Worm (Caenorhabditis elegans) whole organism, late embryonic: ENCODE measurements around the gene ckb-1.

Source experiments
- C08G9.2 ChIP-seq: sonication (generic microtip); optimal IDR thresholded peaks from 2 replicates; lab custom pipeline; 2016; ENCODE audit warnings: mild to moderate bottlenecking, missing genetic modification characterization, moderate library complexity, missing compliant biosample characterization
- F13H6.1 ChIP-seq: sonication (generic microtip); optimal IDR thresholded peaks from 2 replicates; lab custom pipeline; 2016; ENCODE audit warnings: missing genetic modification characterization, missing compliant biosample characterization
- K02D7.2 ChIP-seq: sonication (generic microtip); optimal IDR thresholded peaks from 2 replicates; lab custom pipeline; 2017; ENCODE audit warnings: mild to moderate bottlenecking, missing genetic modification characterization, missing compliant biosample characterization
- K09A11.1 ChIP-seq: sonication (generic microtip); optimal IDR thresholded peaks from 2 replicates; lab custom pipeline; 2017; ENCODE audit warnings: antibody characterized with exemption, mild to moderate bottlenecking, missing genetic modification characterization, missing compliant biosample characterization; ENCODE audit not compliant: insufficient read depth
- T23F11.4 ChIP-seq: fragments of 200-800 bp; sonication (Bioruptor generic); optimal IDR thresholded peaks from 2 replicates; lab custom pipeline; 2018; ENCODE audit warnings: mild to moderate bottlenecking, missing genetic modification characterization, missing compliant biosample characterization
- Y22D7AL.16 ChIP-seq: sonication (generic microtip); optimal IDR thresholded peaks from 2 replicates; lab custom pipeline; 2016; ENCODE audit warnings: missing genetic modification characterization, missing compliant biosample characterization
- ama-1 ChIP-seq: fragments of 150-350 bp; optimal IDR thresholded peaks from 2 replicates; lab custom pipeline; 2014
- ceh-18 ChIP-seq: sonication (generic microtip); optimal IDR thresholded peaks from 2 replicates; lab custom pipeline; 2016; ENCODE audit warnings: missing genetic modification characterization, missing compliant biosample characterization
- ceh-19 ChIP-seq: fragments of 200-800 bp; sonication (Bioruptor generic); optimal IDR thresholded peaks from 2 replicates; lab custom pipeline; 2018; ENCODE audit warnings: mild to moderate bottlenecking, missing genetic modification characterization, missing compliant biosample characterization
- ceh-2 ChIP-seq: sonication (generic microtip); optimal IDR thresholded peaks from 2 replicates; lab custom pipeline; 2016; ENCODE audit warnings: missing genotype, missing genetic modification characterization, missing compliant biosample characterization
- ceh-24 ChIP-seq: sonication (generic microtip); optimal IDR thresholded peaks from 2 replicates; lab custom pipeline; 2016; ENCODE audit warnings: mild to moderate bottlenecking, missing genetic modification characterization, missing compliant biosample characterization
- ceh-30 ChIP-seq: fragments of 150-350 bp; optimal IDR thresholded peaks from 2 replicates; lab custom pipeline; 2014; ENCODE audit warnings: missing biosample characterization, missing genetic modification characterization
- ceh-34 ChIP-seq: sonication (generic microtip); optimal IDR thresholded peaks from 2 replicates; lab custom pipeline; 2016; ENCODE audit warnings: mild to moderate bottlenecking, missing genetic modification characterization, missing compliant biosample characterization
- ceh-48 ChIP-seq: sonication (generic microtip); optimal IDR thresholded peaks from 2 replicates; lab custom pipeline; 2016; ENCODE audit warnings: missing genetic modification characterization, inconsistent platforms, missing compliant biosample characterization
- ceh-9 ChIP-seq: sonication (generic microtip); optimal IDR thresholded peaks from 2 replicates; lab custom pipeline; 2016; ENCODE audit warnings: mild to moderate bottlenecking, missing genetic modification characterization, inconsistent platforms, missing compliant biosample characterization
- che-1 ChIP-seq: sonication (generic microtip); optimal IDR thresholded peaks from 2 replicates; lab custom pipeline; 2016; ENCODE audit warnings: mild to moderate bottlenecking, missing genetic modification characterization, missing compliant biosample characterization
- dmd-4 ChIP-seq: sonication (generic microtip); optimal IDR thresholded peaks from 2 replicates; lab custom pipeline; 2016; ENCODE audit warnings: borderline replicate concordance, missing genetic modification characterization, missing compliant biosample characterization
- elt-2 ChIP-seq: sonication (generic microtip); optimal IDR thresholded peaks from 2 replicates; lab custom pipeline; 2016; ENCODE audit warnings: missing genetic modification reagents, missing genetic modification characterization, missing compliant biosample characterization
- ets-4 ChIP-seq: sonication (generic microtip); optimal IDR thresholded peaks from 2 replicates; lab custom pipeline; 2016; ENCODE audit warnings: missing genetic modification characterization, missing compliant biosample characterization
- eyg-1 ChIP-seq: sonication (generic microtip); optimal IDR thresholded peaks from 2 replicates; lab custom pipeline; 2016; ENCODE audit warnings: missing genotype, missing genetic modification characterization, missing compliant biosample characterization
- fax-1 ChIP-seq: sonication (generic microtip); optimal IDR thresholded peaks from 2 replicates; lab custom pipeline; 2016; ENCODE audit warnings: missing genotype, missing genetic modification characterization, missing compliant biosample characterization
- fkh-6 ChIP-seq: sonication (generic microtip); optimal IDR thresholded peaks from 2 replicates; lab custom pipeline; 2016; ENCODE audit warnings: missing genetic modification characterization, missing compliant biosample characterization
- gmeb-2 ChIP-seq: sonication (generic microtip); optimal IDR thresholded peaks from 2 replicates; lab custom pipeline; 2016; ENCODE audit warnings: missing genetic modification characterization, inconsistent platforms, missing compliant biosample characterization
- hlh-13 ChIP-seq: fragments of 200-800 bp; sonication (Bioruptor generic); optimal IDR thresholded peaks from 2 replicates; lab custom pipeline; 2018; ENCODE audit warnings: mild to moderate bottlenecking, missing genetic modification characterization, missing compliant biosample characterization
- hlh-30 ChIP-seq: sonication (generic microtip); optimal IDR thresholded peaks from 2 replicates; lab custom pipeline; 2017; ENCODE audit warnings: antibody characterized with exemption, missing genetic modification characterization, missing compliant biosample characterization; ENCODE audit not compliant: insufficient read depth
- hlh-6 ChIP-seq: sonication (generic microtip); optimal IDR thresholded peaks from 2 replicates; lab custom pipeline; 2016; ENCODE audit warnings: missing genotype, missing genetic modification characterization, missing compliant biosample characterization
- lim-6 ChIP-seq: sonication (generic microtip); optimal IDR thresholded peaks from 2 replicates; lab custom pipeline; 2016; ENCODE audit warnings: missing genetic modification characterization, missing compliant biosample characterization
- lin-11 ChIP-seq: fragments of 200-800 bp; sonication (Bioruptor generic); optimal IDR thresholded peaks from 2 replicates; lab custom pipeline; 2018; ENCODE audit warnings: mild to moderate bottlenecking, missing genetic modification characterization, missing compliant biosample characterization
- madf-2 ChIP-seq: sonication (generic microtip); optimal IDR thresholded peaks from 2 replicates; lab custom pipeline; 2017; ENCODE audit warnings: missing genetic modification characterization, missing compliant biosample characterization
- nhr-232 ChIP-seq: sonication (generic microtip); optimal IDR thresholded peaks from 2 replicates; lab custom pipeline; 2016; ENCODE audit warnings: missing genetic modification characterization, missing compliant biosample characterization
- npax-4 ChIP-seq: sonication (generic microtip); optimal IDR thresholded peaks from 2 replicates; lab custom pipeline; 2016; ENCODE audit warnings: missing genetic modification characterization, missing compliant biosample characterization
- pat-9 ChIP-seq: fragments of 200-800 bp; sonication (Bioruptor generic); optimal IDR thresholded peaks from 2 replicates; lab custom pipeline; 2018; ENCODE audit warnings: mild to moderate bottlenecking, missing genetic modification characterization, moderate library complexity, missing compliant biosample characterization
- pha-2 ChIP-seq: sonication (generic microtip); optimal IDR thresholded peaks from 2 replicates; lab custom pipeline; 2017; ENCODE audit warnings: mild to moderate bottlenecking, missing genetic modification characterization, missing compliant biosample characterization
- pha-4 ChIP-seq: fragments of 150-350 bp; optimal IDR thresholded peaks from 2 replicates; lab custom pipeline; 2018; ENCODE audit warnings: missing biosample characterization, missing genetic modification reagents, missing genetic modification characterization
- pqm-1 ChIP-seq: sonication (generic microtip); optimal IDR thresholded peaks from 2 replicates; lab custom pipeline; 2016; ENCODE audit warnings: missing genetic modification characterization, missing compliant biosample characterization
- rnt-1 ChIP-seq: sonication (generic microtip); optimal IDR thresholded peaks from 2 replicates; lab custom pipeline; 2016; ENCODE audit warnings: missing genetic modification characterization, missing compliant biosample characterization
- sox-2 ChIP-seq: fragments of 200-800 bp; sonication (Bioruptor generic); IDR thresholded peaks from 2 replicates; pipeline ENCODE4 v1.3.6; 2022; ENCODE audit warnings: missing genetic modification reagents, missing genetic modification characterization, missing compliant biosample characterization
- syd-9 ChIP-seq: sonication (generic microtip); optimal IDR thresholded peaks from 2 replicates; lab custom pipeline; 2016; ENCODE audit warnings: mild to moderate bottlenecking, missing genetic modification characterization, moderate library complexity, missing compliant biosample characterization
- tbx-2 ChIP-seq: sonication (generic microtip); optimal IDR thresholded peaks from 2 replicates; lab custom pipeline; 2016; ENCODE audit warnings: missing genetic modification characterization, missing compliant biosample characterization
- tbx-7 ChIP-seq: sonication (generic microtip); optimal IDR thresholded peaks from 2 replicates; lab custom pipeline; 2016; ENCODE audit warnings: missing genotype, missing genetic modification characterization, missing compliant biosample characterization
- unc-86 ChIP-seq: sonication (generic microtip); optimal IDR thresholded peaks from 2 replicates; lab custom pipeline; 2016; ENCODE audit warnings: missing genetic modification characterization, missing compliant biosample characterization
- zip-5 ChIP-seq: sonication (generic microtip); optimal IDR thresholded peaks from 2 replicates; lab custom pipeline; 2016; ENCODE audit warnings: missing genetic modification characterization, missing compliant biosample characterization
- ztf-16 ChIP-seq: sonication (generic microtip); optimal IDR thresholded peaks from 2 replicates; lab custom pipeline; 2017; ENCODE audit warnings: missing genetic modification characterization, missing compliant biosample characterization

The ckb-1 gene

DNA sequence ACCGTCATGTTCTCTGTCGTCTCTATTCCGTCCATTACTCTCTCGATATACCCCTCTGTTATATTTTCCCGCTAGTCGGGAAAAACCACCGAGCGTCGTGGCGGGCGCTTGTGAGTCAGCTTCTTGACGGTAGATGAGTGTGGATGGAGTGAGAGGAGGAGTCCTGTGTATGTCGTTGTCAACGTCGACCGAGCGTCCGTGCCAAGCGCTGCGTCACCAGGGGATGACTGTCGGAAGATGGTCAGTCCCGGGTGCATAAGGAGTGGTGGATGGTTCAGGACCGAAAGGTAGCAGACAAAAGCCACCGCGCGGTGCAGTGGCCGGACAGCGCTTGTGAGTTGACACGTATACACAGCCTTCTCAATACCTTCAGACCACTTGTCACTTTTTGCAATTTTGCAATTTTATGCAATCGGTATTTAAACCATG lies 4.3 kb downstream of the ckb-1 start (continued):
- TF ChIP-seq gmeb-2 (tag; lab: Kevin White, UChicago), result peak; percentile 52
- TF ChIP-seq eyg-1 (tag; lab: Kevin White, UChicago), result peak; percentile 44
- peak; percentile 69 for TF ChIP-seq ceh-18 (tag; lab: Kevin White, UChicago)
- TF ChIP-seq K02D7.2, result peak; percentile 44

DNA sequence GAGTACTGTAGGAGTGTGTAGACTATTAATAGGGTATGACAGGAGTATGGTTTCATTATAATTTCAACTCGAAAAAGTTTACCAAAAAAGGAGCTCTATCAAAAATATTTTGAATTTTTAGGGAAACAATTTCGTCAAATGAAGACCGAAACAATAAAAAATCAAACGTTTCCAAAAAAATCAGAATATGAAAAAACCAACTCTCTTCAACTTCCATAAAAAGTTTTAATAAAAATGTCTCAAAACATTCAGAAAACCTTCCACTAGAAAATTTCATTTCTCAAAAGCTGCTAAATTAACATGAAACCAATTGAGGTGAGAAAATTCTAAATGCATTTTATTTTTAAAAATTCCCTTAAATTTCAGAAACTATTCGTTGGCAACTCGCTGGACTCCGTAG lies 5.5 kb downstream of the ckb-1 start, which contains the start of gene ckb-3:
Gene ckb-3 (plus strand): TSS at position 301 of the 400 bp plus-strand sequence.
- no peak for TF ChIP-seq hlh-30
- TF ChIP-seq unc-86 (tag; lab: Kevin White, UChicago), result no peak
- no peak for TF ChIP-seq lim-6 (tag; lab: Kevin White, UChicago)
- TF ChIP-seq pqm-1, result no peak
- TF ChIP-seq hlh-6 (tag; lab: Kevin White, UChicago), result no peak

DNA sequence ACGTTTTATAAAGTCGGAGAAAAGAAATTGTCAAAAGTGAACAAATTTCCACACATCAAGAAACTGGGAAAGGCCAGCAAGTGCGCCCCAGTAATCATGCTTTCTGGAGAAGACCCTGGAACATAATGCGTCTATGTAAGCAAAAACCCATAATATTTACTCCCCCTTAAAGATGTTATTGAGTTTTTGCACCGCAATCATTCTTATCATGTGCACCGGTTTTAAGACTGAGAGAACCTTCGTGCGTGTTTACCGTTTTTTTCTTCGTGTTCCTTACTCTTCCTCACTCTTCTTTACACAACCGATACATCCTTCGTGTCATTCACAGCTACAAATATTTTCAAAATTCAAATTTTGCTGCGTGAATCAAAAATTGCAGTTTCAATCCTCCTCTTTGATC lies 7.8 kb downstream of the ckb-1 start:
- no peak for TF ChIP-seq hlh-13 (GFP tag; lab: Kevin White, UChicago)
- no peak for TF ChIP-seq che-1 (tag; lab: Kevin White, UChicago)
- TF ChIP-seq tbx-7 (tag; lab: Kevin White, UChicago), result no peak
- no peak for TF ChIP-seq pha-4 (tag; lab: Kevin White, UChicago)
- TF ChIP-seq npax-4 (tag; lab: Kevin White, UChicago), result no peak
- no peak for TF ChIP-seq gmeb-2 (tag; lab: Kevin White, UChicago)
- TF ChIP-seq ceh-2 (tag; lab: Kevin White, UChicago), result no peak
- TF ChIP-seq madf-2 (tag; lab: Kevin White, UChicago), result no peak
- no peak for TF ChIP-seq K02D7.2
- no peak for TF ChIP-seq pha-2
- no peak for TF ChIP-seq fax-1 (tag; lab: Kevin White, UChicago)
- TF ChIP-seq zip-5, result no peak
- TF ChIP-seq ama-1 (lab: Kevin White, UChicago), result no peak
- no peak for TF ChIP-seq elt-2 (tag; lab: Kevin White, UChicago)
- no peak for TF ChIP-seq rnt-1 (tag; lab: Kevin White, UChicago)
- no peak for TF ChIP-seq eyg-1 (tag; lab: Kevin White, UChicago)
- no peak for TF ChIP-seq ceh-30 (tag; lab: Kevin White, UChicago)
- TF ChIP-seq ztf-16 (tag; lab: Kevin White, UChicago), result no peak
- TF ChIP-seq pat-9 (tag; lab: Kevin White, UChicago), result no peak
- TF ChIP-seq, all 69 proteins: peak for 0

DNA sequence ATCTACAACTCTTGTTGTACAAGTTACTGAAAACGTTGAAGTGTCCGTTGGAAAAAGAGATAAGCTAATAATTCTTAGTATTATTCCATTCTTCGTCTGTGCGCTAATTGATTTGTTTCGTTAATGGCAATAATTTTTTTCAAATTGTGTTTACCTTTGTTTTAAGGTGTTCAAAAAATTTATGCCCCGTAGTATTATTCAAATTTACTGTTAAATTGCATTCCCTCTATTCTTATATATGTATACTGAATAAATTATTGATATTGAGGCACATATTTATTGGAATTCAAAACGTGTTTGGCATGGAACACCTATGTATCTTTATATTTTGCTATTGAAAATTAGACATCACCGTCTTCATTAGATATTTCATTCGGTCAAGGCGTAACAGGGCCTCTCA lies 9.8 kb downstream of the ckb-1 start, which contains the start of gene pals-26:
Gene pals-26 (plus strand): TSS at position 301 of the 400 bp plus-strand sequence.
- TF ChIP-seq fkh-6 (no peak), ceh-9 (tag; lab: Kevin White, UChicago) (no peak), ceh-24 (tag; lab: Kevin White, UChicago) (no peak), T23F11.4 (GFP tag; lab: Kevin White, UChicago) (no peak), tbx-2 (tag; lab: Kevin White, UChicago) (no peak), C08G9.2 (no peak)
- TF ChIP-seq, all 69 proteins: peak for 0

DNA sequence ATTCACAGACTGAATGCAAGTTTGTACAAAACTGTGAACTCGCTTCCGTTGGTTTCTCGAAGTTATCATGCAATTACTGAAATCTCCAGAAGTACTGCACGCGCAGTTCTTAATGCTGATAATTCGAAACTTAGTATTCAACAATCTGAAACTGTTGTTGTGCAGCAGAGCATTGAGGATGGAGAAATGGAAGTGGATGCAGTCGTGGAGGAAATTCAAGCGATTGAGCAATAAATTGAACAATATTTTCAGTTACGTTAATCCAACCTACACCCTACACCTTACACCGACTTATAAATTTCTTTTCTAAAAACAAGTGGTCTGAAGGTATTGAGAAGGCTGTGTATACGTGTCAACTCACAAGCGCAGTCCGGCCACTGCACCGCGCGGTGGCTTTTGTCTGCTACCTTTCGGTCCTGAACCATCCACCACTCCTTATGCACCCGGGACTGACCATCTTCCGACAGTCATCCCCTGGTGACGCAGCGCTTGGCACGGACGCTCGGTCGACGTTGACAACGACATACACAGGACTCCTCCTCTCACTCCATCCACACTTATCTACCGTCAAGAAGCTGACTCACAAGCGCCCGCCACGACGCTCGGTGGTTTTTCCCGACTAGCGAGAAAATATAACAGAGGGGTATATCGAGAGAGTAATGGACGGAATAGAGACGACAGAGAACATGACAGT lies 13.7 kb downstream of the ckb-1 start:
- TF ChIP-seq ceh-24 (tag; lab: Kevin White, UChicago), result peak; percentile 39
- TF ChIP-seq ceh-34 (tag; lab: Kevin White, UChicago), result peak; percentile 56
- TF ChIP-seq K09A11.1 (tag; lab: Kevin White, UChicago), result peak; percentile 28
- peak; percentile 87 for TF ChIP-seq ceh-18 (tag; lab: Kevin White, UChicago)
- TF ChIP-seq zip-5, result peak; percentile 10
- peak; percentile 55 for TF ChIP-seq nhr-232 (tag; lab: Kevin White, UChicago)
- TF ChIP-seq T23F11.4 (GFP tag; lab: Kevin White, UChicago), result peak; percentile 67
- TF ChIP-seq syd-9, result peak; percentile 62
- TF ChIP-seq lin-11, result peak; percentile 32
- TF ChIP-seq Y22D7AL.16 (tag; lab: Kevin White, UChicago), result peak; percentile 52
- peak; percentile 54 for TF ChIP-seq che-1 (tag; lab: Kevin White, UChicago)
- peak; percentile 34 for TF ChIP-seq F13H6.1 (tag; lab: Kevin White, UChicago)
- peak; percentile 69 for TF ChIP-seq sox-2
- TF ChIP-seq C08G9.2, result peak; percentile 43
- peak; percentile 48 for TF ChIP-seq fax-1 (tag; lab: Kevin White, UChicago)
- peak; percentile 28 for TF ChIP-seq ceh-48 (tag; lab: Kevin White, UChicago)
- TF ChIP-seq ceh-19 (GFP tag; lab: Kevin White, UChicago), result peak; percentile 37
- TF ChIP-seq gmeb-2 (tag; lab: Kevin White, UChicago), result peak; percentile 60
- peak; percentile 4 for TF ChIP-seq hlh-6 (tag; lab: Kevin White, UChicago)
- peak; percentile 12 for TF ChIP-seq dmd-4
- TF ChIP-seq ets-4, result peak; percentile 6
- peak; percentile 41 for TF ChIP-seq elt-2 (tag; lab: Kevin White, UChicago)
